Worm (Caenorhabditis elegans) whole organism, midembryonic: Measurements from ENCODE around the gene T11F9.7.

Source experiments
- T22C8.4 ChIP-seq: fragments of 200-800 bp; sonication (Bioruptor generic); IDR thresholded peaks from 2 replicates; pipeline ENCODE4 v1.3.6; 2022; ENCODE audit warnings: missing genetic modification characterization, missing compliant biosample characterization
- klf-2 ChIP-seq: fragments of 200-800 bp; sonication (Bioruptor generic); conservative IDR thresholded peaks from 2 replicates; pipeline ENCODE4 v1.3.6; 2022; ENCODE audit warnings: missing genetic modification reagents, missing genetic modification characterization, missing compliant biosample characterization
- ztf-23 ChIP-seq: fragments of 200-800 bp; sonication (Bioruptor generic); IDR thresholded peaks from 2 replicates; pipeline ENCODE4 v1.3.6; 2022; ENCODE audit warnings: missing genetic modification reagents, missing genetic modification characterization, missing compliant biosample characterization
- ztf-29 ChIP-seq: fragments of 200-800 bp; sonication (Bioruptor generic); IDR thresholded peaks from 2 replicates; pipeline ENCODE4 v1.3.6; 2022; ENCODE audit warnings: missing genetic modification reagents, missing genetic modification characterization, missing compliant biosample characterization

- TF ChIP-seq ztf-29 (GFP tag; lab: Robert Waterston, UW), result no peak
- no peak for TF ChIP-seq ztf-23
- TF ChIP-seq T22C8.4 (GFP tag; lab: Robert Waterston, UW), result no peak
- no peak for TF ChIP-seq klf-2 (GFP tag; lab: Robert Waterston, UW)
These were observed 32.2 kb upstream of the T11F9.7 start, which contains the start of gene F57B7.2 for ce11 chrV:11443503-11443902.
